Worm (Caenorhabditis elegans) whole organism, L3 larva: ENCODE results near the gene mnm-2.

ENCODE experiments used
- eor-1 ChIP-seq, 2 experiments: fragments of 150-350 bp; optimal IDR thresholded peaks; 2 replicates each; lab custom pipeline; 2014 to 2018; ENCODE audit warnings: missing biosample characterization in 2 of 2, missing genetic modification characterization in 2 of 2
- jun-1 ChIP-seq: fragments of 150-350 bp; optimal IDR thresholded peaks from 2 replicates; lab custom pipeline; 2014; ENCODE audit warnings: missing biosample characterization, missing genetic modification reagents, missing genetic modification characterization
- lin-39 ChIP-seq: fragments of 150-350 bp; optimal IDR thresholded peaks from 2 replicates; lab custom pipeline; 2018; ENCODE audit warnings: missing biosample characterization, missing genetic modification reagents, missing genetic modification characterization
- skn-1 ChIP-seq: fragments of 150-350 bp; optimal IDR thresholded peaks from 2 replicates; lab custom pipeline; 2014; ENCODE audit warnings: missing biosample characterization, missing genetic modification characterization
- snpc-4 ChIP-seq: fragments of 150-350 bp; optimal IDR thresholded peaks from 2 replicates; lab custom pipeline; 2014; ENCODE audit warnings: missing biosample characterization, missing genetic modification characterization

DNA sequence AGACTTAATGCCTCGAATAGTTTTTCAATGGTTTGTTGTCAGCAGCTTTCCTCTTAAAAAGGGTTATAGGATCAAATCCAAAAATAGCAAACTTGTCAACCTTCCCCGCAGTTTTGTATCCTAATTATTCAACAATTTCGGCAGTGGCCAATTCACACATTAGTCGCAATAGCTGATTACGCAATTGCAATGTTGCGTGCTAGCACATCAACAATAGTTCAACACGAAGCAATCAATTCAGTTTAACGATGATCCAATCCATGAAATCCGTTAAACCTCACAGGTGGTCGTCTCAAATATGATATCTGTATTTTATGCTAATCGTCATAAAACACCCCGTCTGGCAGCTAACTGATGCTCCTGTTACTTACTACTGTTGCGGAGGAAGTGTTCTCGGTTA, 27.9 kb upstream of the mnm-2 start:
- no peak for TF ChIP-seq eor-1 (tag; optimal IDR thresholded peaks at IDR 0.05; lab: Kevin White, UChicago)
- no peak for TF ChIP-seq skn-1
- no peak for TF ChIP-seq lin-39
- no peak for TF ChIP-seq snpc-4 (tag; lab: Kevin White, UChicago)
- no peak for TF ChIP-seq jun-1
